Worm (Caenorhabditis elegans): ENCODE measurements around the gene D1054.3.

The D1054.3 gene

DNA sequence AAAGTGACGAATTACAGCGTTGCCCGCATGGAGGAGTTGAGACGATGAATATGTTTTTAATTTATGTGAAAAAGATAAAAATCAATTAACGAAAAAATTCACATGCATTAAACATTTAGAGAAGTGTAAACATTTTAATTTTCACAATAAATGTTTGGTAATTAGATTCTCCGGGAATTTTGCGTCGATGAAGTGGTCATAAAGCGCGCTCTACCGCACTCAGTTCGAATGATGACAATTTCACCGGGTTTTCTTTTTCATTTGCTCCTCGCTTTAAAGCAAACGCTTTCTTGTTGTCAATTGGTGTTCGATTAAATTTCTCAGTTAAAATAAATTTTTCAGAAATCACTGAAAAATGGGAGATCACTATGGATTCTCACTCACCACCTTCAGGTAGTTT is 1.2 kb upstream of the D1054.3 start, which contains the start of the genes D1054.1 and pas-2 (continued):
- TF ChIP-seq ceh-16 (tag; optimal IDR thresholded peaks at IDR 0.05) (no peak), ceh-82 (tag; optimal IDR thresholded peaks at IDR 0.05) (no peak), unc-39 (tag; optimal IDR thresholded peaks at IDR 0.05) (no peak), nhr-76 (tag; optimal IDR thresholded peaks at IDR 0.05) (no peak), nhr-67 (tag; optimal IDR thresholded peaks at IDR 0.05) (no peak), nhr-77 (tag; optimal IDR thresholded peaks at IDR 0.05) (no peak), ama-1 (optimal IDR thresholded peaks at IDR 0.05) (no peak), fkh-2 (tag; optimal IDR thresholded peaks at IDR 0.05) (no peak), elt-2 (tag; optimal IDR thresholded peaks at IDR 0.05) (peak; percentile 19)

DNA sequence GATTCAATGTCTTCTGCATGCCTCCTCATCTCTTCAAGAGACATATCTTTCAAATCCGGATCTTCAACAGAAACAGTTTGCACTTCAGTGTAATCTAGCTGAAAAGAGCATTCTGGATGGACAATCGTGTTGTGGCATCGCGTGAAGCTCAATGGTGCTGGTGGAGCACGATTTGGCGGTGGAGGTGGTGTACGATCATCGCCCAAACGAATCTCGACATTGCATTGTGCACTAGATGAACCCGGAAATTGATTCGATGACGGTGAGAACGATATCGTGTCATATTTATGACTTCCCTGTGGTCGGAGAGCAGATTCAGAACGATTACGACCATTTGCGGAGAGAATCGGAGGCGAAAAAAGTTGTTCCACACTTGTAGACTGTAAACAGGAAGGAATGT is 2.0 kb downstream of the D1054.3 start:
- no peak for TF ChIP-seq skn-1 (tag; optimal IDR thresholded peaks at IDR 0.05)
- TF ChIP-seq fos-1 (tag; optimal IDR thresholded peaks at IDR 0.05) = no peak
- no peak for TF ChIP-seq fkh-2 (tag; optimal IDR thresholded peaks at IDR 0.05)
- TF ChIP-seq egl-27 (tag; optimal IDR thresholded peaks at IDR 0.05) = no peak
- no peak for TF ChIP-seq tbx-2 (tag; optimal IDR thresholded peaks at IDR 0.05)
- no peak for TF ChIP-seq jun-1 (tag; optimal IDR thresholded peaks at IDR 0.05)

DNA sequence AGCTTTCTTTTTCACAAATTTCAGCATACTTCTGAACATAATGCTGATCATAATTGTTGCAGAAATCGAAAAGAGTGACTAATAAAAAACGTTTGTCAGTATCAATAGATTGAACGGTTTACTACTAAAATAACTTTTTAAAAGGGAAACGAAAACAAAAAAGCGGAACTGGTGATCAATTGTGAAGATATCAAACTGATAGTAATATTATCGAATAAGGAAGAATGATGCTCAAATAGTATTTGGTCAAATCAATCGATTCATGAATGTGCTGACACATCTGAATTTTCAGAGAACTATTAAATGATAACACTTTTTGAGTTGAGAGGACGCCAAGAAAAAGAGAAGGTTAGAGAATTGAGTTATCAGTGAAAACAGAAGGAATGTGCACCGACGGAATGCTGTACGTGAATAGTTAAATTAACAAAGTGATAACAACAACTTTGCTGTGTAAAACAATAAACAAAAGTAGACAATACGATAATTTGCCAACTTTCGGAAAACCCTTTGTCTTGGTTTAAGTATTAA is 5.3 kb downstream of the D1054.3 start, which contains the start of gene D1054.5:
D1054.5 (minus strand) TSS at position 51 of the 528 bp plus-strand sequence.
- TF ChIP-seq nhr-76 (tag; optimal IDR thresholded peaks at IDR 0.05) (no peak), ceh-82 (tag; optimal IDR thresholded peaks at IDR 0.05) (no peak), fkh-2 (tag; optimal IDR thresholded peaks at IDR 0.05) (no peak), pqm-1 (tag; optimal IDR thresholded peaks at IDR 0.05) (peak; percentile 91), nhr-23 (tag; optimal IDR thresholded peaks at IDR 0.05) (no peak), eor-1 (tag; optimal IDR thresholded peaks at IDR 0.05) (no peak), ztf-4 (tag; optimal IDR thresholded peaks at IDR 0.05) (no peak), pha-4 (tag; optimal IDR thresholded peaks at IDR 0.05) (peak; percentile 46), ceh-28 (tag; optimal IDR thresholded peaks at IDR 0.05) (peak; percentile 64), nhr-25 (tag; optimal IDR thresholded peaks at IDR 0.05) (no peak), lin-39 (tag; optimal IDR thresholded peaks at IDR 0.05) (no peak), nhr-28 (tag; optimal IDR thresholded peaks at IDR 0.05) (no peak), elt-2 (tag; optimal IDR thresholded peaks at IDR 0.05) (peak; percentile 94), aly-2 (tag; optimal IDR thresholded peaks at IDR 0.05) (no peak), jun-1 (tag; optimal IDR thresholded peaks at IDR 0.05) (peak; percentile 80)

DNA sequence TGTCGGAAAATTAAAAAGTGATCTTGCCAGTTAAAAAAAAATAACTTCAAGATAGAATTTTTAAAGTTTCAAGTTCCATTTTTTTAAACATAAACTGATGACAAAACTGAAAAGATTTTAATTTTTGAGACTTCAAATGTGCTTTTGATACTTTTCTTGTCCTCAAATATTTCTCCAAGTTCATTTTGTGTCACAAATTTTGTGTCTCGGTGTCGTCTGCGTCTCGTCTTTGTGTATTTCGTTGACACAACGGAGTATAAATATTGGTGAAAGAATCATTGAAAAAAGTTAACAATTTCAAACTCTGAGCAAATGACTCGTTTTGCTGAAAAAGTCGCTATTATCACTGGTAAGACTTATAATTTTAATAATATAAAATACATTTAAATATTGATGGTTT is 12.8 kb downstream of the D1054.3 start, which contains the start of gene D1054.8:
D1054.8 (plus strand) TSS at position 301 of the 400 bp plus-strand sequence.
- TF ChIP-seq zag-1 (tag; optimal IDR thresholded peaks at IDR 0.05) (no peak), pha-4 (tag; optimal IDR thresholded peaks at IDR 0.05) (peak; percentile 56)

DNA sequence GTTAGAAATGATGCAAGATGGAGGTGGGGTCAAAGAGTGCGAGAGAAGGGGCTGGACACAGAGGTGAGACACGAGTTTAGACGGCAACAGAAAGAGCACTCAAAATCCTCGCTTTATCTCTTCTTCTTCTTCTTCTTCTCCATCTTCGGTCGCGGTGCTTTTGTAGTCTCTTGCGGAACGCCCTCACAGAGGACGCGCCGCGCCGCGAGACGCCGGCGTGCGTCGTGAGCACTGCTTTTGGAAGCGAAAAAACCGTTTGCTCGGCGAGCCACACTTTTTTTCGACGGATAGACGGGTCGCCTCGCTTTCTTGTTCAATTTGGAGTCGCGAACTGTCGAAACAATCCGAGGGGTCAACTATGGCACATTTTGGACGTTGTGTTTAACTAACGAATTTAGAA is 19.7 kb downstream of the D1054.3 start, which contains the start of gene D1054.9:
D1054.9 (minus strand) TSS at position 137 of the 400 bp plus-strand sequence.
- no peak for TF ChIP-seq mdl-1 (tag; optimal IDR thresholded peaks at IDR 0.05)
- no peak for TF ChIP-seq ceh-28 (tag; optimal IDR thresholded peaks at IDR 0.05)
- no peak for TF ChIP-seq zag-1 (tag; optimal IDR thresholded peaks at IDR 0.05)
- TF ChIP-seq R02D3.7 (tag; optimal IDR thresholded peaks at IDR 0.05) = no peak
- no peak for TF ChIP-seq eor-1 (tag; optimal IDR thresholded peaks at IDR 0.05)
- no peak for TF ChIP-seq ztf-11 (tag; optimal IDR thresholded peaks at IDR 0.05)
- TF ChIP-seq nfya-1 (tag; optimal IDR thresholded peaks at IDR 0.05; ENCODE audit: insufficient read depth) = no peak
- no peak for TF ChIP-seq daf-12 (tag; optimal IDR thresholded peaks at IDR 0.05)
- TF ChIP-seq egl-27 (tag; optimal IDR thresholded peaks at IDR 0.05) = no peak
- no peak for TF ChIP-seq lin-39 (tag; optimal IDR thresholded peaks at IDR 0.05)
- no peak for TF ChIP-seq tbx-2 (tag; optimal IDR thresholded peaks at IDR 0.05)
- TF ChIP-seq ZK546.5 (tag; optimal IDR thresholded peaks at IDR 0.05) = no peak

DNA sequence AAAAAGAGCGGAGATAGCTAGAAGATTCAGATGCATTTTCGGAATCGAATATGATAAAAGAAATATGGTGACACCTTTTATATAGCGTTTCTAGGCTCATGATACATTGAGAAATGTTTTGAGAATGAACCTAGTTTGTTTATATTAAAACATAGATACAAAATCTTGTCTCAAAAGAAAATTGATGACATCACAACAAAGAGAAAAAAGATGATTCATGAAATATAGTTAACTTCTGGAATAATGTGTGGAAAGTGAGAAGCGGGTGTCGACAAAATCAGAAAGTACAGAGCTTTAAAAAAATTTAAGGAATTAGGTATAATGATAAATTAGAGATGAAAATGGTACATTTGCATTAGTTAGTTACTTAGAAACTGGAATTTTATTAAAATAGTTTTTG is 21.5 kb downstream of the D1054.3 start, which contains the start of gene D1054.10:
D1054.10 (minus strand) TSS at position 101 of the 400 bp plus-strand sequence.
- TF ChIP-seq zag-1 (tag; optimal IDR thresholded peaks at IDR 0.05) (no peak), nhr-67 (tag; optimal IDR thresholded peaks at IDR 0.05) (no peak)
